Fruit fly (Drosophila melanogaster) whole organism, wandering third instar larva: ENCODE results near the gene RpS25.

Experiments
- Abd-B ChIP-seq: fragments of >200 bp; optimal IDR thresholded peaks from 2 replicates; lab custom pipeline; 2017; ENCODE audit warnings: missing biosample characterization, missing genetic modification characterization
- Hnf4 ChIP-seq: fragments of 200-800 bp; sonication (Bioruptor generic); optimal IDR thresholded peaks from 2 replicates; lab custom pipeline; 2016; ENCODE audit warnings: missing biosample characterization, mild to moderate bottlenecking, missing genetic modification characterization
- Hr78 ChIP-seq: fragments of >200 bp; optimal IDR thresholded peaks from 2 replicates; lab custom pipeline; 2017; ENCODE audit warnings: missing biosample characterization, missing genetic modification characterization
- Mio ChIP-seq: sonication (Bioruptor generic); optimal IDR thresholded peaks from 2 replicates; lab custom pipeline; 2016; ENCODE audit warnings: missing biosample characterization, missing genetic modification characterization
- N ChIP-seq: fragments of >200 bp; optimal IDR thresholded peaks from 2 replicates; lab custom pipeline; 2018; ENCODE audit warnings: missing biosample characterization, missing external identifiers, missing genetic modification characterization
- br ChIP-seq: fragments of 200-800 bp; sonication (Bioruptor generic); optimal IDR thresholded peaks from 2 replicates; lab custom pipeline; 2016; ENCODE audit warnings: missing biosample characterization, missing genetic modification characterization
- dl ChIP-seq, 2 experiments: fragments of 175-275, 200-275 bp in 1 of 2; fragments of 200-275 bp in 1 of 2; sonication (Bioruptor generic); optimal IDR thresholded peaks; lab custom pipeline; 2018; ENCODE audit warnings: mild to moderate bottlenecking in 2 of 2, missing biosample characterization in 2 of 2, missing genetic modification characterization in 2 of 2, moderate library complexity in 2 of 2; ENCODE audit not compliant: partially characterized antibody in 2 of 2, insufficient read depth in 1 of 2
- dmrt93B ChIP-seq: fragments of 200-800 bp; sonication (Bioruptor generic); optimal IDR thresholded peaks from 2 replicates; lab custom pipeline; 2018; ENCODE audit warnings: missing biosample characterization, mild to moderate bottlenecking, missing genetic modification characterization
- ey ChIP-seq: fragments of 200-800 bp; sonication (Bioruptor generic); optimal IDR thresholded peaks from 2 replicates; lab custom pipeline; 2016; ENCODE audit warnings: missing biosample characterization, missing genetic modification characterization
- foxo ChIP-seq, 2 experiments: fragments of 200-800 bp; sonication (Bioruptor generic); optimal IDR thresholded peaks; 2 replicates in 1 of 2; 3 replicates in 1 of 2; lab custom pipeline; 2016 to 2017; ENCODE audit warnings: missing biosample characterization in 2 of 2, missing genetic modification characterization in 2 of 2
- pan ChIP-seq: fragments of >200 bp; optimal IDR thresholded peaks from 2 replicates; lab custom pipeline; 2017
- psq ChIP-seq: fragments of 200-800 bp; sonication (Bioruptor generic); optimal IDR thresholded peaks from 3 replicates; lab custom pipeline; 2017; ENCODE audit warnings: missing biosample characterization, mild to moderate bottlenecking, missing genetic modification characterization, moderate library complexity
- sage ChIP-seq: fragments of 200-800 bp; sonication (Bioruptor generic); optimal IDR thresholded peaks from 2 replicates; lab custom pipeline; 2016; ENCODE audit warnings: missing biosample characterization, mild to moderate bottlenecking, missing genetic modification characterization
- usp ChIP-seq: fragments of >200 bp; optimal IDR thresholded peaks from 2 replicates; lab custom pipeline; 2017; ENCODE audit warnings: missing biosample characterization, missing genetic modification characterization

DNA sequence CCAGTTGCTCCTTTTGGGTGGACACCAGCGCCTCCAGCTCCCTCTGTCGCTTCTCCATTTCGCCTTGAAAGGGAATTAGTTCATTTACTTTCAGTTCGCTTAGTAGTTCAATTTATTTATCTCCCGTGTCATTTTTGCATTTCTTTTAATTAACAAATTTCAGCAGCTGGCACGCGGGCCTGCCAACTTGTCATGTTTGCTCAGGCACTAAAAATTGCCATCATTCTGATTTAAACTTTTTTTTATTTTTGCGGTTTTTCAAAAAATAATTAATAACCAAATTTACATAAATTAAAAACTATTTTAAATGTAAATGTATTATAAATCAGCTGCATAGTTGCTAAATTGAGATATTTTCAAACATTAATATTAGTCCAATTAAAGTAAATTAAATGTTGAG lies 14.3 kb upstream of the RpS25 start, which contains the start of gene GCC88:
- TF ChIP-seq Mio (GFP tag; lab: Kevin White, UChicago) (no peak), sage (GFP tag; lab: Kevin White, UChicago) (no peak), foxo (GFP tag; optimal IDR thresholded peaks at IDR 0.05; lab: Kevin White, UChicago) (no peak), br (GFP tag; lab: Kevin White, UChicago) (no peak), Hr78 (GFP tag; lab: Kevin White, UChicago) (no peak), ey (GFP tag; lab: Kevin White, UChicago) (no peak), Abd-B (GFP tag; lab: Kevin White, UChicago) (no peak), pan (lab: Kevin White, UChicago) (no peak), usp (GFP tag; lab: Kevin White, UChicago) (no peak), psq (GFP tag; lab: Kevin White, UChicago) (no peak), dl (GFP tag; optimal IDR thresholded peaks at IDR 0.05; lab: Kevin White, UChicago; ENCODE audit: insufficient read depth in 1 of 2, partially characterized antibody in 2 of 2) (no peak), dmrt93B (GFP tag; lab: Kevin White, UChicago) (no peak), Hnf4 (GFP tag; lab: Kevin White, UChicago) (no peak), N (GFP tag; lab: Kevin White, UChicago) (no peak)
